Worm (Caenorhabditis elegans) whole organism, young adult: Measurements from ENCODE around the gene sec-5.

ENCODE experiments used
- B0019.2 ChIP-seq: fragments of 200-800 bp; sonication (Bioruptor generic); conservative IDR thresholded peaks from 2 replicates; pipeline ENCODE4 v1.3.6; 2022; ENCODE audit warnings: missing genetic modification reagents, missing genetic modification characterization, missing compliant biosample characterization
- B0035.1 ChIP-seq: sonication (generic microtip); optimal IDR thresholded peaks from 2 replicates; lab custom pipeline; 2016; ENCODE audit warnings: missing genetic modification characterization, mild to moderate bottlenecking, missing compliant biosample characterization, missing genotype, missing genetic modification reagents
- C17E4.6 ChIP-seq: fragments of 200-800 bp; sonication (Bioruptor generic); IDR thresholded peaks from 2 replicates; pipeline ENCODE4 v1.3.6; 2022; ENCODE audit warnings: missing genetic modification reagents, missing genetic modification characterization, missing compliant biosample characterization
- F49E8.2 ChIP-seq: sonication (generic microtip); optimal IDR thresholded peaks from 3 replicates; lab custom pipeline; 2017; ENCODE audit warnings: missing genetic modification characterization, mild to moderate bottlenecking, missing compliant biosample characterization, antibody characterized with exemption, moderate library complexity; ENCODE audit not compliant: insufficient read depth
- hrde-1 ChIP-seq: sonication (generic microtip); optimal IDR thresholded peaks from 2 replicates; lab custom pipeline; 2016; ENCODE audit warnings: missing genetic modification characterization, mild to moderate bottlenecking, missing compliant biosample characterization, moderate library complexity, missing genotype, missing genetic modification reagents, borderline replicate concordance
- lin-26 ChIP-seq: fragments of 200-800 bp; sonication (Bioruptor generic); IDR thresholded peaks from 2 replicates; pipeline ENCODE4 v1.3.6; 2022; ENCODE audit warnings: missing genetic modification reagents, missing genetic modification characterization, missing compliant biosample characterization
- sea-2 ChIP-seq: fragments of 200-800 bp; sonication (Bioruptor generic); IDR thresholded peaks from 2 replicates; pipeline ENCODE4 v1.3.6; 2022; ENCODE audit warnings: missing genetic modification characterization, missing compliant biosample characterization
- snpc-4 ChIP-seq, 5 experiments: fragments of 150-350 bp in 1 of 5; sonication (generic microtip) in 4 of 5; optimal IDR thresholded peaks; 2 replicates each; lab custom pipeline; 2014 to 2018; ENCODE audit warnings: missing genetic modification characterization in 5 of 5, missing biosample characterization in 3 of 5, antibody characterized with exemption in 2 of 5, mild to moderate bottlenecking in 2 of 5, missing compliant biosample characterization in 2 of 5, missing genotype in 2 of 5, moderate library complexity in 2 of 5, missing genetic modification reagents in 1 of 5
- unc-130 ChIP-seq: sonication (generic microtip); optimal IDR thresholded peaks from 2 replicates; lab custom pipeline; 2016; ENCODE audit warnings: missing genetic modification reagents, missing genetic modification characterization, missing compliant biosample characterization
- unc-62 ChIP-seq: fragments of 150-350 bp; optimal IDR thresholded peaks from 2 replicates; lab custom pipeline; 2014; ENCODE audit warnings: missing biosample characterization, missing genetic modification reagents, missing genetic modification characterization

- no peak for TF ChIP-seq C17E4.6 (GFP tag; lab: Robert Waterston, UW)
- no peak for TF ChIP-seq lin-26 (GFP tag; lab: Robert Waterston, UW)
- TF ChIP-seq F49E8.2 (tag; lab: Kevin White, UChicago), result no peak
- TF ChIP-seq unc-130 (GFP tag; lab: Kevin White, UChicago), result no peak
- no peak for TF ChIP-seq hrde-1 (tag; lab: Kevin White, UChicago)
- no peak for TF ChIP-seq B0035.1 (tag; lab: Kevin White, UChicago)
- no peak for TF ChIP-seq unc-62 (GFP tag; lab: Kevin White, UChicago)
- no peak for TF ChIP-seq sea-2 (GFP tag; lab: Robert Waterston, UW)
- TF ChIP-seq B0019.2 (GFP tag; lab: Robert Waterston, UW), result no peak
- TF ChIP-seq snpc-4 (GFP tag; optimal IDR thresholded peaks at IDR 0.05; lab: Kevin White, UChicago), result no peak
- TF ChIP-seq snpc-4 (tag; optimal IDR thresholded peaks at IDR 0.05; lab: Kevin White, UChicago), result no peak
Measured at ce11 chrII:9197212-9197611, 20.3 kb upstream of the sec-5 start, which contains the start of gene let-23.
